Worm (Caenorhabditis elegans) whole organism, L4 larva: ENCODE results near the gene acbp-4.

Source experiments
- jun-1 ChIP-seq: fragments of 150-350 bp; optimal IDR thresholded peaks from 2 replicates; lab custom pipeline; 2014; ENCODE audit warnings: missing biosample characterization, missing genetic modification reagents, missing genetic modification characterization
- lin-13 ChIP-seq: fragments of 150-350 bp; optimal IDR thresholded peaks from 2 replicates; lab custom pipeline; 2014; ENCODE audit warnings: missing biosample characterization, missing genetic modification reagents, missing genetic modification characterization
- rbr-2 ChIP-seq: sonication (generic microtip); optimal IDR thresholded peaks from 2 replicates; lab custom pipeline; 2016; ENCODE audit warnings: missing genotype, missing genetic modification characterization, missing compliant biosample characterization
- unc-39 ChIP-seq: sonication (generic microtip); optimal IDR thresholded peaks from 2 replicates; lab custom pipeline; 2017; ENCODE audit warnings: missing biosample characterization, missing genetic modification characterization

DNA sequence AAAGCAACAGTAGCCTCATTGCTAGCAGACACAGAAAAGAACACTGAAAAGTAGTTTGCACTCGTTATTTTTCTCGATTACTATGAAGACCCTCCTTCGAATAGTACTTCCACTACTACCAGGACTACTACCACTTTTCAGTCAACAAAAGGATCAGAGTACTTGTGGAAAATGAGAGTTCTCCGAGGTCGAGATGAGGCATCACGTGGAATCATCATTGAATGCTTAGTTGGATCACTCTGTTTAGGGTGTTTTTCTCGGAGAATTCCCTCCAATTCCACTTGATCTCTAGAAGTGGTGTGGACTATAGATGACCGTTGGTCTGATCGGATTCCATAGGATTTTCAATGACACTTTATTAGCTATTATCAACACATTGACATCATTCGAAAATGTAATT lies 8.1 kb downstream of the acbp-4 start:
- TF ChIP-seq unc-39 (tag; lab: Kevin White, UChicago) (no peak), jun-1 (no peak), lin-13 (GFP tag; lab: Kevin White, UChicago) (no peak), rbr-2 (tag; lab: Kevin White, UChicago) (no peak)
